Worm (Caenorhabditis elegans) whole organism, L4 larva: Measurements from ENCODE around the gene smc-6.

ENCODE experiments used
- D1046.2 ChIP-seq: fragments of 200-800 bp; sonication (Bioruptor generic); IDR thresholded peaks from 2 replicates; pipeline ENCODE4 v1.3.6; 2022; ENCODE audit warnings: missing genetic modification characterization, missing compliant biosample characterization
- F26F4.8 ChIP-seq: fragments of 200-800 bp; sonication (Bioruptor generic); conservative IDR thresholded peaks from 2 replicates; pipeline ENCODE4 v1.3.6; 2022; ENCODE audit warnings: missing genetic modification characterization, missing compliant biosample characterization
- F44E2.7 ChIP-seq: fragments of 200-800 bp; sonication (Bioruptor generic); IDR thresholded peaks from 2 replicates; pipeline ENCODE4 v2.1.2; 2022; ENCODE audit warnings: missing genetic modification characterization, missing compliant biosample characterization
- R02D3.7 ChIP-seq: fragments of 150-350 bp; sonication (generic microtip); optimal IDR thresholded peaks from 3 replicates; lab custom pipeline; 2014; ENCODE audit warnings: missing biosample characterization, missing genetic modification characterization
- T26A8.4 ChIP-seq: fragments of 200-800 bp; sonication (Bioruptor generic); IDR thresholded peaks from 2 replicates; pipeline ENCODE4 v1.3.6; 2022; ENCODE audit warnings: missing genetic modification characterization, missing compliant biosample characterization
- Y48G9A.11 ChIP-seq: fragments of 200-800 bp; sonication (Bioruptor generic); IDR thresholded peaks from 2 replicates; pipeline ENCODE4 v1.3.6; 2022; ENCODE audit warnings: missing genetic modification reagents, missing genetic modification characterization, missing compliant biosample characterization
- aly-2 ChIP-seq: sonication (generic microtip); optimal IDR thresholded peaks from 2 replicates; lab custom pipeline; 2018; ENCODE audit warnings: missing biosample characterization, missing genetic modification characterization
- attf-4 ChIP-seq: sonication (generic microtip); optimal IDR thresholded peaks from 3 replicates; lab custom pipeline; 2017; ENCODE audit warnings: missing biosample characterization, missing genetic modification characterization
- ceh-28 ChIP-seq: fragments of 150-350 bp; optimal IDR thresholded peaks from 2 replicates; lab custom pipeline; 2014; ENCODE audit warnings: missing biosample characterization, missing genetic modification reagents, missing genetic modification characterization
- ceh-32 ChIP-seq: sonication (generic microtip); optimal IDR thresholded peaks from 2 replicates; lab custom pipeline; 2016; ENCODE audit warnings: mild to moderate bottlenecking, missing genetic modification characterization, missing compliant biosample characterization; ENCODE audit not compliant: poor library complexity
- ceh-44 ChIP-seq: fragments of 200-800 bp; sonication (Bioruptor generic); IDR thresholded peaks from 2 replicates; pipeline ENCODE4 v1.3.6; 2022; ENCODE audit warnings: missing genetic modification reagents, missing genetic modification characterization, missing compliant biosample characterization
- ceh-82 ChIP-seq: sonication (generic microtip); optimal IDR thresholded peaks from 2 replicates; lab custom pipeline; 2017; ENCODE audit warnings: missing biosample characterization, missing genetic modification characterization
- ces-1 ChIP-seq: fragments of 150-350 bp; sonication (generic microtip); optimal IDR thresholded peaks from 4 replicates; lab custom pipeline; 2014; ENCODE audit warnings: missing biosample characterization, missing genetic modification reagents, missing genetic modification characterization
- cey-2 ChIP-seq: sonication (generic microtip); optimal IDR thresholded peaks from 3 replicates; lab custom pipeline; 2017; ENCODE audit warnings: missing genetic modification characterization, mild to moderate bottlenecking, missing compliant biosample characterization, antibody characterized with exemption, borderline replicate concordance; ENCODE audit not compliant: insufficient read depth
- daf-19 ChIP-seq: fragments of 200-800 bp; sonication (Bioruptor generic); conservative IDR thresholded peaks from 2 replicates; pipeline ENCODE4 v1.3.6; 2022; ENCODE audit warnings: missing genetic modification characterization, missing compliant biosample characterization
- daf-8 ChIP-seq: fragments of 200-800 bp; sonication (Bioruptor generic); IDR thresholded peaks from 2 replicates; pipeline ENCODE4 v1.3.6; 2022; ENCODE audit warnings: missing genetic modification characterization, missing compliant biosample characterization
- dmd-8 ChIP-seq: fragments of 200-800 bp; sonication (Bioruptor generic); IDR thresholded peaks from 2 replicates; pipeline ENCODE4 v1.3.6; 2022; ENCODE audit warnings: missing genetic modification characterization, missing compliant biosample characterization
- dpl-1 ChIP-seq: fragments of 150-350 bp; optimal IDR thresholded peaks from 2 replicates; lab custom pipeline; 2014; ENCODE audit warnings: missing biosample characterization, missing genetic modification reagents, missing genetic modification characterization
- duxl-1 ChIP-seq: sonication (generic microtip); optimal IDR thresholded peaks from 2 replicates; lab custom pipeline; 2016; ENCODE audit warnings: mild to moderate bottlenecking, missing genetic modification characterization, moderate library complexity, missing compliant biosample characterization; ENCODE audit not compliant: poor library complexity
- egl-27 ChIP-seq: sonication (generic microtip); optimal IDR thresholded peaks from 3 replicates; lab custom pipeline; 2017; ENCODE audit warnings: missing biosample characterization, missing genetic modification reagents, missing genetic modification characterization
- egl-43 ChIP-seq: fragments of 200-800 bp; sonication (Bioruptor generic); IDR thresholded peaks from 2 replicates; pipeline ENCODE4 v1.3.6; 2022; ENCODE audit warnings: missing genetic modification reagents, missing genetic modification characterization, missing compliant biosample characterization
- fos-1 ChIP-seq: fragments of 150-350 bp; optimal IDR thresholded peaks from 2 replicates; lab custom pipeline; 2014; ENCODE audit warnings: missing biosample characterization, missing genetic modification characterization
- hif-1 ChIP-seq, 2 experiments: sonication (generic microtip); optimal IDR thresholded peaks; 2 replicates each; lab custom pipeline; 2016 to 2017; ENCODE audit warnings: missing compliant biosample characterization in 2 of 2, missing genetic modification characterization in 2 of 2, missing genetic modification reagents in 2 of 2, missing genotype in 2 of 2, mild to moderate bottlenecking in 1 of 2
- hlh-11 ChIP-seq: fragments of 200-800 bp; sonication (Bioruptor generic); optimal IDR thresholded peaks from 2 replicates; lab custom pipeline; 2018; ENCODE audit warnings: mild to moderate bottlenecking, missing genetic modification characterization, missing compliant biosample characterization
- lim-7 ChIP-seq: fragments of 200-800 bp; sonication (Bioruptor generic); IDR thresholded peaks from 2 replicates; pipeline ENCODE4 v1.3.6; 2022; ENCODE audit warnings: missing genetic modification characterization, missing compliant biosample characterization
- lin-13 ChIP-seq: fragments of 150-350 bp; optimal IDR thresholded peaks from 2 replicates; lab custom pipeline; 2014; ENCODE audit warnings: missing biosample characterization, missing genetic modification reagents, missing genetic modification characterization
- lin-38 ChIP-seq: fragments of 200-800 bp; sonication (Bioruptor generic); IDR thresholded peaks from 2 replicates; pipeline ENCODE4 v1.3.6; 2022; ENCODE audit warnings: missing genetic modification reagents, missing genetic modification characterization, missing compliant biosample characterization
- lir-3 ChIP-seq: sonication (generic microtip); optimal IDR thresholded peaks from 2 replicates; lab custom pipeline; 2016; ENCODE audit warnings: mild to moderate bottlenecking, missing genetic modification characterization, missing compliant biosample characterization
- lsy-2 ChIP-seq, 2 experiments: fragments of 150-350 bp in 1 of 2; sonication (generic microtip) in 1 of 2; optimal IDR thresholded peaks; 2 replicates each; lab custom pipeline; 2014 to 2017; ENCODE audit warnings: missing biosample characterization in 2 of 2, missing genetic modification characterization in 2 of 2
- madf-9 ChIP-seq: fragments of 200-800 bp; sonication (Bioruptor generic); conservative IDR thresholded peaks from 2 replicates; pipeline ENCODE4 v1.3.6; 2022; ENCODE audit warnings: missing genetic modification reagents, missing genetic modification characterization, missing compliant biosample characterization
- mdt-29 ChIP-seq: fragments of 200-800 bp; sonication (Bioruptor generic); IDR thresholded peaks from 2 replicates; pipeline ENCODE4 v1.3.6; 2022; ENCODE audit warnings: missing genetic modification reagents, missing genetic modification characterization, missing compliant biosample characterization
- mxl-2 ChIP-seq: fragments of 200-800 bp; sonication (Bioruptor generic); conservative IDR thresholded peaks from 2 replicates; pipeline ENCODE4 v1.3.6; 2022; ENCODE audit warnings: missing genetic modification reagents, missing genetic modification characterization, missing compliant biosample characterization
- mxl-3 ChIP-seq: fragments of 200-800 bp; sonication (Bioruptor generic); optimal IDR thresholded peaks from 2 replicates; lab custom pipeline; 2018; ENCODE audit warnings: mild to moderate bottlenecking, missing genetic modification characterization, missing compliant biosample characterization
- nhr-11 ChIP-seq: fragments of 150-350 bp; optimal IDR thresholded peaks from 2 replicates; lab custom pipeline; 2014; ENCODE audit warnings: missing biosample characterization, missing genetic modification characterization
- nhr-25 ChIP-seq: sonication (generic microtip); optimal IDR thresholded peaks from 2 replicates; lab custom pipeline; 2017; ENCODE audit warnings: missing genetic modification characterization, mild to moderate bottlenecking, missing compliant biosample characterization, antibody characterized with exemption, moderate library complexity, borderline replicate concordance; ENCODE audit not compliant: insufficient read depth
- nhr-28 ChIP-seq: fragments of 150-350 bp; optimal IDR thresholded peaks from 2 replicates; lab custom pipeline; 2014; ENCODE audit warnings: missing biosample characterization, missing genetic modification characterization
- nhr-48 ChIP-seq: sonication (generic microtip); optimal IDR thresholded peaks from 2 replicates; lab custom pipeline; 2016; ENCODE audit warnings: mild to moderate bottlenecking, missing genetic modification characterization, missing compliant biosample characterization
- rbr-2 ChIP-seq: sonication (generic microtip); optimal IDR thresholded peaks from 2 replicates; lab custom pipeline; 2016; ENCODE audit warnings: missing genotype, missing genetic modification characterization, missing compliant biosample characterization
- sdz-12 ChIP-seq: fragments of 200-800 bp; sonication (Bioruptor generic); optimal IDR thresholded peaks from 2 replicates; lab custom pipeline; 2018; ENCODE audit warnings: mild to moderate bottlenecking, missing genetic modification characterization, missing compliant biosample characterization
- set-16 ChIP-seq: fragments of 200-800 bp; sonication (Bioruptor generic); IDR thresholded peaks from 2 replicates; pipeline ENCODE4 v1.3.6; 2022; ENCODE audit warnings: missing genetic modification reagents, missing genetic modification characterization, missing compliant biosample characterization
- snpc-1.2 ChIP-seq: fragments of 200-800 bp; sonication (Bioruptor generic); IDR thresholded peaks from 2 replicates; pipeline ENCODE4 v1.3.6; 2022; ENCODE audit warnings: missing genetic modification reagents, missing genetic modification characterization, missing compliant biosample characterization
- spr-3 ChIP-seq: fragments of 200-800 bp; sonication (Bioruptor generic); optimal IDR thresholded peaks from 2 replicates; lab custom pipeline; 2018; ENCODE audit warnings: mild to moderate bottlenecking, missing genetic modification characterization, missing compliant biosample characterization
- vab-7 ChIP-seq: fragments of 200-800 bp; sonication (Bioruptor generic); IDR thresholded peaks from 2 replicates; pipeline ENCODE4 v1.3.6; 2022; ENCODE audit warnings: missing genetic modification reagents, missing genetic modification characterization, missing compliant biosample characterization
- zag-1 ChIP-seq: fragments of 150-350 bp; optimal IDR thresholded peaks from 2 replicates; lab custom pipeline; 2014; ENCODE audit warnings: missing biosample characterization, missing genetic modification characterization
- zip-11 ChIP-seq: fragments of 200-800 bp; sonication (Bioruptor generic); IDR thresholded peaks from 2 replicates; pipeline ENCODE4 v1.3.6; 2022; ENCODE audit warnings: missing genetic modification characterization, missing compliant biosample characterization

The smc-6 gene

DNA sequence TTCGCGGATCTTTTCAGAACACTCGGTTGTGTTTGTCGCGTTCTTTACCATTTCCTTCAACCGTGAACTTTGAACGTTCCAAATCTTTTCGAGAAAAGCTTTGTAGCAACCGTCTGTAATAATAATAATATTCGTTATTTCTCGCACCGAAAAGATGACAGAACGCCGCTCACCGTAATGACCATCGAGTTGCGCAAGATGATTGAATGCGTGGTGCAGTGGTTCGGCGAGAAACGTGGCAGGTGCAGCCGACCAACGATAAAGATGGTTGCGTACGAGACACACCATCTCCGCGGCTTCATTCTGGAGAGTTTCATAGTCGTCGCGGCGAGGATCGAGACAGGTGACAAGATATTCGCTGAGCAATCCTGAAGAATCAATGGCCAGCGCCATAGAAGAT lies 35.6 kb upstream of the smc-6 start:
- TF ChIP-seq zip-11 (GFP tag; lab: Robert Waterston, UW) (no peak), lsy-2 (tag; optimal IDR thresholded peaks at IDR 0.05; lab: Kevin White, UChicago) (no peak), daf-8 (GFP tag; lab: Robert Waterston, UW) (no peak), lin-13 (GFP tag; lab: Kevin White, UChicago) (no peak), D1046.2 (GFP tag; lab: Robert Waterston, UW) (no peak), attf-4 (tag; lab: Kevin White, UChicago) (no peak), mdt-29 (GFP tag; lab: Robert Waterston, UW) (no peak), lim-7 (GFP tag; lab: Robert Waterston, UW) (no peak), ceh-32 (tag; lab: Kevin White, UChicago) (no peak), spr-3 (no peak), snpc-1.2 (no peak), egl-43 (GFP tag; lab: Robert Waterston, UW) (no peak), ceh-82 (no peak)

DNA sequence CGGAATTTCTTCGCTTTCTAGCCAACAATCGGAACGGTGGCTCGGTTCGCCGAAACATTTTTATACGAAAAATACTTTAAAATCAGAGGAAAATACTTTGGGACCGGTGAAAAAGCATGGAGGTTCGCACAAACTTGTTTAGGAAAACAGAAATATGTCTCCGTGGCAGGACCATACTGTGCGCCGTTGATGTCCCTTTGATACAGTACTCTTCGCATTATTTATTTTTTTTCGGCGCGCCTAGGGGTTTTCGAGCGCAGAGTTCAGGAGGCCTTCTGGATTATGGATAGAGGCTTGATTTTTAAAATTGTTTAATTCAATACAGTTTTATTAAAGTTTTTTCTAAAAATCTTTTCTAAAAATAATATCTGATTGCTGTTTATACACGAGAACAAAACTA lies 33.8 kb upstream of the smc-6 start, which contains the start of gene F54D5.9:
TSS of gene F54D5.9 (minus strand) at position 115 of the 400 bp plus-strand sequence.
- peak; percentile 14 for TF ChIP-seq lin-38 (GFP tag; lab: Robert Waterston, UW)
- no peak for TF ChIP-seq daf-19 (GFP tag; lab: Robert Waterston, UW)

DNA sequence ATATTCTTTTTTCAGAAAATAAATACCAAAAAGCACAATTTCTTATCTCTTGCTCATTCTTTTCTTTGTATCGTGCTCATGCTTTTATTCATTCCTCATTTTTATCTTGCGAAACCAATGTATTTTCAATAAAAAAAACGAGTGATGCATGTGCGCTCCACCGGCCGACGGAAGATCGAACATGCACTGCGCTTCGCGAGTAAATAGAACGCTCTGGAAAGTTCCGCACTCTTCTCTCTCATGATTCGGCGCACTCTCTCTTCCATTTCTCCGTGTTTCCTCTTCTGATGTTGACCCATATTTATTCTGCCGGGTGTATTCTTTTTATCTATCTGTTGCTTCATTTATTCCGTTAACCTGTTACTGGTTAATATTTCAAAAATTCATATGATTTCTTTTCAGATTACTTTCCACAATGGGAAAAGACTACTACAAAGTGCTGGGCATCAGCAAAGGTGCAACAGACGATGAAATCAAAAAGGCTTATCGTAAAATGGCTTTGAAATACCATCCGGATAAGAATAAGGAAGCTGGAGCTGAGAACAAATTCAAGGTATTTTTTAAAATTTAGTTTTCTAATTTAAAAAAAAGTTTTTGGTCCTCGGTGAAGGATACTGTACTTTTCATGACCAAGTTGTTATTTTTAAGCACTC lies 33.1 kb upstream of the smc-6 start, which contains the start of gene dnj-13:
TSS of gene dnj-13 (plus strand) at position 403 of the 653 bp plus-strand sequence.
- TF ChIP-seq lim-7 (GFP tag; lab: Robert Waterston, UW) (peak; percentile 66), sdz-12 (GFP tag; lab: Kevin White, UChicago) (peak; percentile 95), nhr-48 (tag; lab: Kevin White, UChicago) (peak; percentile 89), mxl-2 (peak; percentile 55; the same call in 1 of the 2 replicates), ceh-28 (tag; lab: Kevin White, UChicago) (no peak), ceh-32 (tag; lab: Kevin White, UChicago) (peak; percentile 28), nhr-25 (tag; lab: Kevin White, UChicago) (peak; percentile 68), T26A8.4 (GFP tag; lab: Robert Waterston, UW) (peak; percentile 97), set-16 (GFP tag; lab: Robert Waterston, UW) (peak; percentile 77), duxl-1 (tag; lab: Kevin White, UChicago) (peak; percentile 95), egl-43 (GFP tag; lab: Robert Waterston, UW) (peak; percentile 95), F26F4.8 (GFP tag; lab: Robert Waterston, UW) (no peak), dpl-1 (GFP tag; lab: Kevin White, UChicago) (peak; percentile 78), madf-9 (peak; percentile 94), vab-7 (GFP tag; lab: Robert Waterston, UW) (peak; percentile 85), dmd-8 (GFP tag; lab: Robert Waterston, UW) (peak; percentile 84), Y48G9A.11 (peak; percentile 86), cey-2 (tag; lab: Kevin White, UChicago) (no peak), lir-3 (tag; lab: Kevin White, UChicago) (peak; percentile 12), nhr-11 (tag; lab: Kevin White, UChicago) (peak; percentile 96), ces-1 (GFP tag; lab: Kevin White, UChicago) (no peak), F44E2.7 (GFP tag; lab: Robert Waterston, UW) (no peak), egl-27 (tag; lab: Kevin White, UChicago) (no peak), hlh-11 (tag; lab: Kevin White, UChicago) (peak; percentile 96), ceh-44 (GFP tag; lab: Robert Waterston, UW) (peak; percentile 92), nhr-28 (tag; lab: Kevin White, UChicago) (peak; percentile 85), D1046.2 (GFP tag; lab: Robert Waterston, UW) (peak; percentile 88), mdt-29 (GFP tag; lab: Robert Waterston, UW) (peak; percentile 100), rbr-2 (peak; percentile 96), fos-1 (no peak), hif-1 (tag; optimal IDR thresholded peaks at IDR 0.05; lab: Kevin White, UChicago) (peak; percentile 77 to 92), R02D3.7 (no peak), aly-2 (tag; lab: Kevin White, UChicago) (no peak), mxl-3 (GFP tag; lab: Kevin White, UChicago) (peak; percentile 88), zag-1 (tag; lab: Kevin White, UChicago) (no peak), attf-4 (tag; lab: Kevin White, UChicago) (no peak)
